Fruit fly (Drosophila melanogaster) whole organism, wandering third instar larva: ENCODE data around the gene Actn.

Source experiments
- CG32264 ChIP-seq: fragments of 200-800 bp; sonication (Bioruptor generic); optimal IDR thresholded peaks from 2 replicates; lab custom pipeline; 2016; ENCODE audit warnings: missing biosample characterization, missing genetic modification characterization
- CG9705 ChIP-seq: fragments of 200-800 bp; sonication (Bioruptor generic); optimal IDR thresholded peaks from 2 replicates; lab custom pipeline; 2018; ENCODE audit warnings: missing biosample characterization, mild to moderate bottlenecking, missing genetic modification characterization
- HLH106 ChIP-seq: fragments of 200-800 bp; optimal IDR thresholded peaks from 3 replicates; lab custom pipeline; 2019; ENCODE audit warnings: missing biosample characterization, mild to moderate bottlenecking, missing genetic modification characterization, moderate library complexity
- Hnf4 ChIP-seq: fragments of 200-800 bp; sonication (Bioruptor generic); optimal IDR thresholded peaks from 2 replicates; lab custom pipeline; 2016; ENCODE audit warnings: missing biosample characterization, mild to moderate bottlenecking, missing genetic modification characterization
- br ChIP-seq: fragments of 200-800 bp; sonication (Bioruptor generic); optimal IDR thresholded peaks from 2 replicates; lab custom pipeline; 2016; ENCODE audit warnings: missing biosample characterization, missing genetic modification characterization
- ey ChIP-seq: fragments of 200-800 bp; sonication (Bioruptor generic); optimal IDR thresholded peaks from 2 replicates; lab custom pipeline; 2016; ENCODE audit warnings: missing biosample characterization, missing genetic modification characterization
- rgr ChIP-seq: fragments of 200-800 bp; sonication (Bioruptor generic); optimal IDR thresholded peaks from 3 replicates; lab custom pipeline; 2016; ENCODE audit warnings: missing biosample characterization, mild to moderate bottlenecking, missing genetic modification characterization
- sage ChIP-seq: fragments of 200-800 bp; sonication (Bioruptor generic); optimal IDR thresholded peaks from 2 replicates; lab custom pipeline; 2016; ENCODE audit warnings: missing biosample characterization, mild to moderate bottlenecking, missing genetic modification characterization
- tai ChIP-seq: sonication (Bioruptor generic); optimal IDR thresholded peaks from 2 replicates; lab custom pipeline; 2016; ENCODE audit warnings: missing biosample characterization, missing genetic modification characterization
- usp ChIP-seq: fragments of >200 bp; optimal IDR thresholded peaks from 2 replicates; lab custom pipeline; 2017; ENCODE audit warnings: missing biosample characterization, missing genetic modification characterization

dm6 chrX:2031308-2031707 lies 10.8 kb downstream of the Actn start:
- no peak for TF ChIP-seq tai (GFP tag; lab: Kevin White, UChicago)
- no peak for TF ChIP-seq sage (GFP tag; lab: Kevin White, UChicago)
- TF ChIP-seq usp (GFP tag; lab: Kevin White, UChicago) = no peak
- TF ChIP-seq ey (GFP tag; lab: Kevin White, UChicago) = no peak
- no peak for TF ChIP-seq Hnf4 (GFP tag; lab: Kevin White, UChicago)
- no peak for TF ChIP-seq CG32264 (GFP tag; lab: Kevin White, UChicago)
- TF ChIP-seq CG9705 (GFP tag; lab: Kevin White, UChicago) = no peak
- TF ChIP-seq br (GFP tag; lab: Kevin White, UChicago) = no peak
- no peak for TF ChIP-seq HLH106 (tag; lab: Kevin White, UChicago)
- TF ChIP-seq rgr = no peak
